Worm (Caenorhabditis elegans): ENCODE measurements around the gene nhr-117.

DNA sequence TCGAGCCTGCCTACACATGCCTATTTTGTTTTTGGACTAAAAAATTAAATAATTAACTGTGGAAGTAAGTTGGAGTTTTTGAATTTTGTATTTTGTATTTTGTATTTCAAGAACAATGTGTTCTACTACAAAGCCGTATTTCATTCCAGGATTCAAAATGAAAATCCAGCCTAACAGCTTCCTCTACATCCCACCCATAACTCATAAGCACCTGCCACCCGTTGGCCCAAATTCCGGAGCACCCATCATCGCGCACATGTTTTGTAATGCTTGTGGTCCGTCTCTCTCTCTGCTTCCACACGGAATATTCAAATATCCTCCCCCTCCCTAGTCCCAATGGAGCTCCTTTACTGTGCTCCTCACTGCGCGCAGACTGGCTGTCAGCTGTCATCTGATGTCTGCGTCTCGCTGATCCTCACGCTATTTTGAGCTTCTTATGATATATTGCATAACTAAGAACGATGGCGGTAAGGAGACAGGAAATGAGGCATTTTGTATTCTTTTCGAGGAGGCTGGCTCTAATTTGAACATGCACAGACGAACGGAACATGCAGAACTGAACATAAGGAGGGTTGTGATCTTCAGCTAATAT, 45.7 kb downstream of the nhr-117 start:
- no peak for TF ChIP-seq dpff-1 (tag; optimal IDR thresholded peaks at IDR 0.05)
- TF ChIP-seq unc-62 (GFP tag; optimal IDR thresholded peaks at IDR 0.05) = no peak
- no peak for TF ChIP-seq B0336.3 (GFP tag; IDR thresholded peaks at IDR 0.05)
- TF ChIP-seq B0019.2 (GFP tag; conservative IDR thresholded peaks at IDR 0.05) = no peak
- TF ChIP-seq ama-1 (optimal IDR thresholded peaks at IDR 0.05) = no peak
- no peak for TF ChIP-seq ama-1 (GFP tag; optimal IDR thresholded peaks at IDR 0.05)
- TF ChIP-seq D2030.7 (GFP tag; IDR thresholded peaks at IDR 0.05) = no peak
- TF ChIP-seq F23B12.7 (tag; optimal IDR thresholded peaks at IDR 0.05; ENCODE audit: insufficient read depth) = no peak

Data from whole organism, young adult.